Fruit fly (Drosophila melanogaster): Measurements from ENCODE around the gene Pka-C3.

DNA sequence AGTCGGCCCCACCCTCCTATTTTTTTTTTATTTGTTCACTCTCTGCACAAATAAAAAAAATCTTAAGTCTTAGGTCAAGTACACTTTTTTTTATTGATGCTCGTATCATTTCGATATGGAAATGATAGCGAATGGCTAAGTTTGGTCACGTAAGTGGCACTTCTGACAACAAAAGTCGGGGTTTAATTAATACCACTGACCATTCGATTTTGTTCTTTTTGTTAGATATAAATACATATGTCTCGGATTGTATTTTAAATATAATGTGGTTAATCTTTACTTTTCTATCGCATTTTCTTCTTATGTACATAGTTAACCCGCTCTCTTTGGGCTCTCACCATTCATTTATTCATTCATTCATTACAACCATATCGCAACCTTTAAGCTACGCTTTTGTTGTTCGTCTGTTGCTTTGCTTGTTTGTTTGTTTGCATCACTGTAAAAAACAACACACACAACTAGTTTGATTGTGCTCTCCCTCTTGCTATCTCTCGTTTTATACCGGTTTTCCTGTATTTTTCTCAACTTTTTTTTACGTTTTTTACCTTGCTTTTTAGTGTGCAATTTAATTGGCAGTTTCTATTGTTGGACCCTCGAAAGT lies 47.6 kb upstream of the Pka-C3 start:
- no peak for TF ChIP-seq usp (GFP tag; optimal IDR thresholded peaks at IDR 0.05)
- TF ChIP-seq Dll (optimal IDR thresholded peaks at IDR 0.05), result no peak
- no peak for TF ChIP-seq psq (optimal IDR thresholded peaks at IDR 0.05)
